Fruit fly (Drosophila melanogaster) whole organism, embryonic: ENCODE results near the gene CG32302.

ENCODE experiments used
- Bteb2 ChIP-seq: fragments of 200-800 bp; sonication (Bioruptor generic); optimal IDR thresholded peaks from 2 replicates; lab custom pipeline; 2016; ENCODE audit warnings: missing biosample characterization, missing genetic modification characterization
- CG11696 ChIP-seq: fragments of 200-800 bp; sonication (Bioruptor generic); IDR thresholded peaks from 2 replicates; pipeline ENCODE4 v1.3.6; 2022; ENCODE audit warnings: missing biosample characterization, missing genetic modification characterization
- CG13287 ChIP-seq: fragments of 200-800 bp; sonication (Bioruptor generic); IDR thresholded peaks from 2 replicates; pipeline ENCODE4 v1.3.6; 2022; ENCODE audit warnings: missing biosample characterization, missing genetic modification characterization; ENCODE audit not compliant: partially characterized antibody
- CG14965 ChIP-seq: fragments of 200-800 bp; sonication (Bioruptor generic); optimal IDR thresholded peaks from 2 replicates; lab custom pipeline; 2016; ENCODE audit warnings: missing biosample characterization, missing genetic modification characterization, borderline replicate concordance
- CG15011 ChIP-seq: fragments of 200-800 bp; sonication (Bioruptor generic); optimal IDR thresholded peaks from 3 replicates; lab custom pipeline; 2018; ENCODE audit warnings: missing biosample characterization, mild to moderate bottlenecking, missing genetic modification characterization
- CG1529 ChIP-seq: fragments of 200-800 bp; sonication (Bioruptor generic); optimal IDR thresholded peaks from 3 replicates; lab custom pipeline; 2018; ENCODE audit warnings: missing biosample characterization, missing genetic modification characterization
- CG15479 ChIP-seq: fragments of 200-800 bp; sonication (Bioruptor generic); optimal IDR thresholded peaks from 3 replicates; lab custom pipeline; 2019; ENCODE audit warnings: missing biosample characterization, mild to moderate bottlenecking, missing genetic modification characterization, moderate library complexity
- CG17385 ChIP-seq: fragments of 200-800 bp; sonication (Bioruptor generic); optimal IDR thresholded peaks from 3 replicates; lab custom pipeline; 2018; ENCODE audit warnings: missing biosample characterization, mild to moderate bottlenecking, missing genetic modification characterization
- CG17829 ChIP-seq: fragments of 200-800 bp; optimal IDR thresholded peaks from 2 replicates; lab custom pipeline; 2019; ENCODE audit warnings: missing biosample characterization, mild to moderate bottlenecking, missing genetic modification characterization, moderate library complexity
- CG30403 ChIP-seq: fragments of 200-800 bp; sonication (Bioruptor generic); optimal IDR thresholded peaks from 3 replicates; lab custom pipeline; 2016; ENCODE audit warnings: missing biosample characterization, missing genetic modification characterization
- CG43689 ChIP-seq: fragments of 200-800 bp; sonication (Bioruptor generic); IDR thresholded peaks from 2 replicates; pipeline ENCODE4 v1.3.6; 2022; ENCODE audit warnings: missing biosample characterization, missing genetic modification characterization
- CG7963 ChIP-seq: fragments of 200-800 bp; sonication (Bioruptor generic); IDR thresholded peaks from 3 replicates; pipeline ENCODE4 v1.3.6; 2022; ENCODE audit warnings: missing biosample characterization, missing genetic modification characterization; ENCODE audit not compliant: partially characterized antibody
- CG8290 ChIP-seq, 3 experiments: fragments of 200-800 bp; sonication (Bioruptor generic); optimal IDR thresholded peaks; 2 replicates each; lab custom pipeline; 2016 to 2019; ENCODE audit warnings: missing biosample characterization in 3 of 3, missing genetic modification characterization in 3 of 3, mild to moderate bottlenecking in 2 of 3, moderate library complexity in 1 of 3
- CG9215 ChIP-seq: fragments of 200-800 bp; sonication (Bioruptor generic); IDR thresholded peaks from 2 replicates; pipeline ENCODE4 v1.3.6; 2022; ENCODE audit warnings: missing biosample characterization, missing genetic modification characterization
- CG9797 ChIP-seq: fragments of 200-800 bp; sonication (Bioruptor generic); optimal IDR thresholded peaks from 3 replicates; lab custom pipeline; 2018; ENCODE audit warnings: missing biosample characterization, mild to moderate bottlenecking, missing genetic modification characterization
- CG9876 ChIP-seq: fragments of 200-800 bp; sonication (Bioruptor generic); optimal IDR thresholded peaks from 2 replicates; lab custom pipeline; 2016; ENCODE audit warnings: missing biosample characterization, missing genetic modification characterization
- Camta ChIP-seq: fragments of 200-800 bp; sonication (Bioruptor generic); optimal IDR thresholded peaks from 2 replicates; lab custom pipeline; 2016; ENCODE audit warnings: missing biosample characterization, missing genetic modification characterization
- D19A ChIP-seq: fragments of 200-800 bp; optimal IDR thresholded peaks from 3 replicates; lab custom pipeline; 2019; ENCODE audit warnings: missing biosample characterization, mild to moderate bottlenecking, missing genetic modification characterization, moderate library complexity
- Dip3 ChIP-seq: fragments of 200-800 bp; sonication (Bioruptor generic); optimal IDR thresholded peaks from 3 replicates; lab custom pipeline; 2016; ENCODE audit warnings: missing biosample characterization, missing genetic modification characterization
- ERR ChIP-seq: fragments of 200-800 bp; sonication (Bioruptor generic); optimal IDR thresholded peaks from 2 replicates; lab custom pipeline; 2016; ENCODE audit warnings: missing biosample characterization, missing genetic modification characterization
- Fer3 ChIP-seq: fragments of 200-800 bp; sonication (Bioruptor generic); optimal IDR thresholded peaks from 2 replicates; lab custom pipeline; 2018; ENCODE audit warnings: missing biosample characterization, mild to moderate bottlenecking, missing genetic modification characterization, moderate library complexity
- H2.0 ChIP-seq: fragments of 200-800 bp; sonication (Bioruptor generic); IDR thresholded peaks from 2 replicates; pipeline ENCODE4 v1.3.6; 2022; ENCODE audit warnings: missing biosample characterization, missing genetic modification characterization
- Lhr ChIP-seq: fragments of 200-800 bp; sonication (Bioruptor generic); optimal IDR thresholded peaks from 3 replicates; lab custom pipeline; 2017; ENCODE audit warnings: mild to moderate bottlenecking, missing biosample characterization, missing genetic modification reagents, missing genetic modification characterization
- MBD-R2 ChIP-seq: fragments of 200-800 bp; sonication (Bioruptor generic); IDR thresholded peaks from 2 replicates; pipeline ENCODE4 v1.3.6; 2022; ENCODE audit warnings: missing biosample characterization, missing genetic modification characterization
- NFAT ChIP-seq: fragments of 200-800 bp; sonication (Bioruptor generic); IDR thresholded peaks from 2 replicates; pipeline ENCODE4 v1.3.6; 2022; ENCODE audit warnings: missing biosample characterization, missing genetic modification characterization
- Side ChIP-seq: fragments of 200-800 bp; sonication (Bioruptor generic); optimal IDR thresholded peaks from 2 replicates; lab custom pipeline; 2016; ENCODE audit warnings: missing biosample characterization, missing genetic modification characterization
- Sox102F ChIP-seq: fragments of 200-800 bp; sonication (Bioruptor generic); optimal IDR thresholded peaks from 2 replicates; lab custom pipeline; 2018; ENCODE audit warnings: missing biosample characterization, mild to moderate bottlenecking, missing genetic modification characterization, moderate library complexity
- Taf1 ChIP-seq: fragments of 200-800 bp; sonication (Bioruptor generic); IDR thresholded peaks from 2 replicates; pipeline ENCODE4 v1.3.6; 2022; ENCODE audit warnings: missing biosample characterization, missing genetic modification characterization
- Vsx1 ChIP-seq: fragments of 200-800 bp; sonication (Bioruptor generic); optimal IDR thresholded peaks from 2 replicates; lab custom pipeline; 2017; ENCODE audit warnings: missing biosample characterization, mild to moderate bottlenecking, missing genetic modification characterization, missing genetic modification reagents
- az2 ChIP-seq: fragments of 200-800 bp; sonication (Bioruptor generic); optimal IDR thresholded peaks from 3 replicates; lab custom pipeline; 2016; ENCODE audit warnings: missing biosample characterization, missing genetic modification characterization
- bab2 ChIP-seq: fragments of 200-800 bp; sonication (Bioruptor generic); optimal IDR thresholded peaks from 2 replicates; lab custom pipeline; 2016; ENCODE audit warnings: missing biosample characterization, missing genetic modification characterization
- bcd ChIP-seq: fragments of 200-800 bp; sonication (Bioruptor generic); optimal IDR thresholded peaks from 2 replicates; lab custom pipeline; 2017; ENCODE audit warnings: missing biosample characterization, mild to moderate bottlenecking, missing genetic modification characterization
- bowl ChIP-seq: fragments of 200-800 bp; sonication (Bioruptor generic); IDR thresholded peaks from 2 replicates; pipeline ENCODE4 v1.3.6; 2022; ENCODE audit warnings: missing biosample characterization, missing genetic modification characterization
- cad ChIP-seq: fragments of >200 bp; optimal IDR thresholded peaks from 2 replicates; lab custom pipeline; 2017; ENCODE audit warnings: missing biosample characterization, missing genetic modification characterization
- chinmo ChIP-seq: fragments of 200-800 bp; sonication (Bioruptor generic); IDR thresholded peaks from 4 replicates; pipeline ENCODE4 v1.3.6; 2022; ENCODE audit warnings: missing biosample characterization, missing genetic modification characterization; ENCODE audit not compliant: partially characterized antibody
- ci ChIP-seq: fragments of 200-800 bp; sonication (Bioruptor generic); IDR thresholded peaks from 3 replicates; pipeline ENCODE4 v1.3.6; 2022; ENCODE audit warnings: missing biosample characterization, missing genetic modification characterization
- en ChIP-seq: fragments of 200-800 bp; sonication (Bioruptor generic); optimal IDR thresholded peaks from 2 replicates; lab custom pipeline; 2016; ENCODE audit warnings: missing biosample characterization, missing genetic modification characterization
- ftz-f1 ChIP-seq: fragments of 200-800 bp; sonication (Bioruptor generic); optimal IDR thresholded peaks from 2 replicates; lab custom pipeline; 2016; ENCODE audit warnings: missing biosample characterization, missing genetic modification characterization
- gce ChIP-seq: fragments of 200-800 bp; sonication (Bioruptor generic); IDR thresholded peaks from 3 replicates; pipeline ENCODE4 v1.3.6; 2022; ENCODE audit warnings: missing biosample characterization, missing genetic modification characterization
- grn ChIP-seq: fragments of 200-800 bp; sonication (Bioruptor generic); optimal IDR thresholded peaks from 3 replicates; lab custom pipeline; 2017; ENCODE audit warnings: missing biosample characterization, missing genetic modification characterization
- gsb-n ChIP-seq: fragments of 200-800 bp; sonication (Bioruptor generic); optimal IDR thresholded peaks from 3 replicates; lab custom pipeline; 2018; ENCODE audit warnings: missing biosample characterization, mild to moderate bottlenecking, missing genetic modification characterization
- hth ChIP-seq: fragments of >200 bp; optimal IDR thresholded peaks from 2 replicates; lab custom pipeline; 2017; ENCODE audit warnings: inconsistent platforms
- knrl ChIP-seq: fragments of 200-800 bp; sonication (Bioruptor generic); IDR thresholded peaks from 3 replicates; pipeline ENCODE4 v1.3.6; 2022; ENCODE audit warnings: missing biosample characterization, missing genetic modification characterization; ENCODE audit not compliant: partially characterized antibody
- lola ChIP-seq, 3 experiments: fragments of >200 bp in 2 of 3; fragments of 200-800 bp in 1 of 3; sonication (Bioruptor generic) in 1 of 3; optimal IDR thresholded peaks; 2 replicates each; lab custom pipeline; 2017 to 2019; ENCODE audit warnings: missing biosample characterization in 3 of 3, missing genetic modification characterization in 3 of 3, mild to moderate bottlenecking in 1 of 3, moderate library complexity in 1 of 3
- nerfin-1 ChIP-seq: fragments of 200-800 bp; sonication (Bioruptor generic); optimal IDR thresholded peaks from 3 replicates; lab custom pipeline; 2019; ENCODE audit warnings: missing biosample characterization, mild to moderate bottlenecking, missing genetic modification characterization, moderate library complexity
- otp ChIP-seq: fragments of 200-800 bp; sonication (Bioruptor generic); IDR thresholded peaks from 3 replicates; pipeline ENCODE4, ENCODE4 v1.3.6; 2022; ENCODE audit warnings: missing biosample characterization, missing genetic modification characterization
- pum ChIP-seq: fragments of 200-800 bp; sonication (Bioruptor generic); optimal IDR thresholded peaks from 2 replicates; lab custom pipeline; 2016; ENCODE audit warnings: missing biosample characterization, missing genetic modification characterization
- slbo ChIP-seq: fragments of 200-800 bp; sonication (Bioruptor generic); IDR thresholded peaks from 2 replicates; pipeline ENCODE4 v1.3.6; 2022; ENCODE audit warnings: missing biosample characterization, missing genetic modification characterization
- tio ChIP-seq: fragments of 200-800 bp; sonication (Bioruptor generic); optimal IDR thresholded peaks from 2 replicates; lab custom pipeline; 2017; ENCODE audit warnings: missing biosample characterization, missing genetic modification characterization, inconsistent platforms
- zen ChIP-seq: fragments of 200-800 bp; sonication (Bioruptor generic); optimal IDR thresholded peaks from 3 replicates; lab custom pipeline; 2018; ENCODE audit warnings: missing biosample characterization, mild to moderate bottlenecking, missing genetic modification characterization, moderate library complexity

The CG32302 gene

DNA sequence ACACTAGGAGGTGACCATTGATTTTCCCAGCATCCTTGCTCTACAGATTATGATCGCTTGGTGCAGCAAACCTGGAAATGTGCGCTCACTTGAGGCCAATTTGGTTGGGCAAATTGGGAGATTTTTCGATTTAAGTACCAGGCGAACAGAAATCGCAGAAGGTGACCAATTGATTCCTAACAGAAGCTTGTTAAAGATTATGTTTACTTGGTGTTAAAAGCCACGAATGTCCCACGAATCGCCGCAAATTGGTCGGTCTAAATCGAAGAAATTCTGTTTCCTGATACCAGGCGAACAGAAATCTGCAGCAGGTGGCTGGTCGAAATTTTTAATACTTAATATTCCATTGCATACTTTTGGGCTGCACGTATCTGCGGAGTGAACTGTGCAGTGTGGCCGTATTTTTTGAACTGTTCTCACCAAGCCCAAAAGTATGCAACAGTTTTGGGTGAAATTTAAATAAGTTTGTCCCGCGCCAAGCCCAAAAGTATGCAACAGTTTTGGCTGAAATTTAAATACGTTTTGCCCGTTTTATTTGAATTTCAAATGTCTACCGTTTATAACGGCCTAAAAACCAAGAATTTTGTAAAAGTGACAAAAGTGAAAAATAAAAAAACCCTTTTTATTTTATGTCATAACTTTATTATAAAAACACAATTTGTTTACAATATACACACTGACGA lies 24.6 kb upstream of the CG32302 start, which contains the start of gene CG32301 (continued):
- TF ChIP-seq Taf1 (no peak), hth (lab: Kevin White, UChicago) (no peak), nerfin-1 (tag; lab: Kevin White, UChicago) (no peak), Lhr (GFP tag; lab: Kevin White, UChicago) (peak; percentile 99), knrl (GFP tag; lab: Robert Waterston, UW) (peak; percentile 24; the same call in 1 of the 3 replicates), bcd (GFP tag; lab: Kevin White, UChicago) (no peak), CG9797 (GFP tag; lab: Kevin White, UChicago) (peak; percentile 67), bab2 (GFP tag; lab: Kevin White, UChicago) (no peak), D19A (tag; lab: Kevin White, UChicago) (no peak), cad (no peak), MBD-R2 (GFP tag; lab: Robert Waterston, UW) (no peak), gce (GFP tag; lab: Robert Waterston, UW) (no peak), grn (GFP tag; lab: Kevin White, UChicago) (no peak), CG30403 (no peak), NFAT (GFP tag; lab: Robert Waterston, UW) (no peak), CG1529 (GFP tag; lab: Kevin White, UChicago) (no peak), CG15011 (GFP tag; lab: Kevin White, UChicago) (no peak), CG17385 (GFP tag; lab: Kevin White, UChicago) (no peak), ERR (no peak), Bteb2 (GFP tag; lab: Kevin White, UChicago) (no peak), az2 (GFP tag; lab: Kevin White, UChicago) (no peak), chinmo (GFP tag; lab: Robert Waterston, UW) (peak; percentile 74; the same call in 2 of the 4 replicates), Sox102F (GFP tag; lab: Kevin White, UChicago) (no peak), CG14965 (no peak), H2.0 (GFP tag; lab: Robert Waterston, UW) (no peak), CG15479 (no peak), otp (GFP tag; lab: Robert Waterston, UW) (no peak), bowl (GFP tag; lab: Robert Waterston, UW) (no peak), Vsx1 (no peak), gsb-n (tag; lab: Kevin White, UChicago) (no peak), CG7963 (0 out of 3 replicates have a peak, but pooled peaks have one; percentile 25), zen (no peak), CG11696 (GFP tag; lab: Robert Waterston, UW) (no peak), CG13287 (GFP tag; lab: Robert Waterston, UW) (peak; percentile 66), tio (GFP tag; lab: Kevin White, UChicago) (no peak), en (GFP tag; lab: Kevin White, UChicago) (no peak), Camta (GFP tag; lab: Kevin White, UChicago) (no peak), lola (GFP tag; optimal IDR thresholded peaks at IDR 0.05; lab: Kevin White, UChicago) (no peak), CG9215 (GFP tag; lab: Robert Waterston, UW) (no peak), pum (GFP tag; lab: Kevin White, UChicago) (no peak), Side (GFP tag; lab: Kevin White, UChicago) (no peak), CG9876 (GFP tag; lab: Kevin White, UChicago) (no peak), CG17829 (no peak), ci (GFP tag; lab: Robert Waterston, UW) (no peak), slbo (GFP tag; lab: Robert Waterston, UW) (no peak), CG43689 (GFP tag; lab: Robert Waterston, UW) (no peak), ftz-f1 (no peak), Fer3 (tag; lab: Kevin White, UChicago) (no peak), Dip3 (GFP tag; lab: Kevin White, UChicago) (no peak), CG8290 (GFP tag; optimal IDR thresholded peaks at IDR 0.05; lab: Kevin White, UChicago) (peak; percentile 98), CG8290 (tag; optimal IDR thresholded peaks at IDR 0.05; lab: Kevin White, UChicago) (peak; percentile 95 to 96)
